Fruit fly (Drosophila melanogaster) ovary, adult (tissue): ENCODE measurements around the gene Hipk.

ENCODE experiments used
- CG17801 ChIP-seq: fragments of 200-800 bp; optimal IDR thresholded peaks from 2 replicates; lab custom pipeline; 2019; ENCODE audit warnings: missing biosample characterization, mild to moderate bottlenecking, missing genetic modification characterization, moderate library complexity; ENCODE audit not compliant: partially characterized antibody

Gene Hipk

DNA sequence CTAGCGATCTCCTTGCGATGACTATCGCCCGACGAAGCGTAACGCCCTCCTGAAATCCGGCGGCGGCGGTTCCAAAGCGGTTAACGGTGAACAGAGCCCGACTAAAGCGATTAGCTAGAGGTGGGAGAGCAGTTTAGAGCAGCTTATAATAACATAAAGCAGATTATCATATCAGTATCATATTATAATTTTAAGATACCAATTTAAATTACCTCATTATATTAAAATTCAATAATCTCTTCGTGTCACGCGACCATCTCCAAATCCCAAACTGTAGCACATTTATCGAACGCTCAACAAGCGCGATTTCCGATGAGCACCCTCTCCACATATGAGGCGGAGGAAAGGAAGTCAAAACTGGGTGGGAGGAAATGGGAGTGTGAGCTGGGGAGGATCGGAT, 9.1 kb upstream of the Hipk start:
- no peak for TF ChIP-seq CG17801 (GFP tag; lab: Kevin White, UChicago)

DNA sequence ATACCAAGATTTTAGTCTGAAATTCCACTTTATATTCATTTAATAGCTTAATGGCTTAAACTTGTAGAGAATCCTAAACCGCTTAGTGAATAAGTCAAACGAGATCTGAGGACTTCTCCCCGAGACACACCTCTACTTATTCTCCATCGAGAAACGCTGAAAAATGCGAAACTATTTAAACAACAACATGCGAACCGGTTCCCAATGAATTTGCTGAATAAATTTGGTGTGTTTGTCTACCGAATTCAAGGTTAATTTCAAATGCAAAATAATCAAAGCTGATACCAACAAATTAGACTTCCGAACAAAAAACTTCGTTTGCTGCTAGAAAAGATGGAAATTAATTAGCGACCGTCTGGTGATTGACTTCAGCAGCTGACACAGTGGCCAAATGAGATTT, 6.8 kb upstream of the Hipk start:
- no peak for TF ChIP-seq CG17801 (GFP tag; lab: Kevin White, UChicago)

DNA sequence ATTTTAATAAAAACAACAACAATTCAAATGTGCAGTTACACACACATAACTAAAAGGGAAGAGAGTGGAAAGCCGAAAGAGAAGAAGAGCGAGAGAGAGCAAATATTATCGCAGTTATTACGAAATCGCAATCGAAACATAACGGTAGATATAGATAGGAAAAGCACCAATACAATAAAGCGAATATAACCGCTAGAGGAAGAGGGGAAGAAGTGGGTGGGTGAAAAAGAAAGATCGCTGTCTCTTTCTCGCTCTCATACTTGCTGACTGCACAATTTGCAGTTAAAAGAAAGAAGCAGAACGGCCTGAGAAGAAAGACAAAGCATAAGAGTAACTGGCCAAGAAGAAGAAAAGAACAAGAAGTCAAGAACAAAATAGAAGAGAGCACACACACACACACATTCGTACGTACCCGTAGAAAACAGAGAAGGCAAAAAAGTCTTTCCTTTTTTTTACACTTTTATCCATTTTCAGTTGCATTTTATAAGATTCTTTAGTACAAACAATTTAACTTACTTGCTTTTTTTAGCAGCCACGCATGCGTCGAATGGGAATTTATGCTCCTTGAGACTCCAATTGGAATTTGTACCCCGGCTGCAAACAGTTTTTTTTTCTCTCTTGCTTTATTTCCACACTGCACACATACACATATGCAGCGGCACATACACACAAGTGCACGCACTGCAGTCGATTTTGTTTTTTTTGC, 3.3 kb upstream of the Hipk start:
- TF ChIP-seq CG17801 (GFP tag; lab: Kevin White, UChicago), result peak; percentile 70

DNA sequence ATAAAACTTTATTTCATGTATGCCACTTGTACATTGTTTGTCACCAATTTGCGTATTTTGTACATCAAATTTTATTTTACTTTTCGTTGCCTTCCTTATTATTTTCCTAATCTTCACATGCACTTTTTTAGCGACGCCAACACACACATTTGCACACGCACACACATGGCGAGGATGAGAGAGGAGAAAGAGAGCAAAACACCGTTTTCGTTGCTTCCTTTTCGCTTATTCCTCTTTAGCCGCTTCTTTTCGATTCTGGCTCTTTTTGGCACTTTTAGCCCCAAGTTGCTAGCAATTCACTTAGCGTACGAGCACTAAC, 2.8 kb upstream of the Hipk start:
- no peak for TF ChIP-seq CG17801 (GFP tag; lab: Kevin White, UChicago)

DNA sequence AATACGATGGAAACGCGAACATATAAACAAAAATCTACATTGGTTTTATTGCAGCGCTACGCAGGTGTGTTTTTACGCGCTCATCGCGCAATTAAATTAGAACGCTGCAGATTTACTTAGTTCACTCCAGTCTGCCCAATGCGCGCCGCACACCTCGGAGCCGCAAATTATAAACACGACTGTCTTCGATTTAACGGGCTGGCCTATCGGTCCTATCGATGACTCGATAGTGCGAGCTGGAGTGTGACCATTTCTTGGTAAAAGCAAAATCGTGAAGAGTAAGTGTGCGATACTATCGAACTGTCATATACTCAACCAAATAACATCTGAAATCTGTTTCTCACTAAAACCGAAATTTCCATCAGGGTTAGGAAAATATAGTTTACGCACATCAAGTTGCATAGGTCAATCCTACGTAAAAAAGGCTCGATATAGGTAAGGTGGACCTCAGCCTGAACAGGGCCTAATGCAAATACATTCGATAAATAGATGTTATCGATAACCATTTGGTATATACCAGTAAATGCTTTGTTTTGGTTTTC, 2.4 kb upstream of the Hipk start, which contains the start of the genes klar and BORCS6:
Gene klar, minus strand, starts transcription at position 183 of the 542 bp plus-strand sequence.
Gene BORCS6, plus strand, starts transcription at position 420 of the 542 bp plus-strand sequence.
- TF ChIP-seq CG17801 (GFP tag; lab: Kevin White, UChicago), result no peak

DNA sequence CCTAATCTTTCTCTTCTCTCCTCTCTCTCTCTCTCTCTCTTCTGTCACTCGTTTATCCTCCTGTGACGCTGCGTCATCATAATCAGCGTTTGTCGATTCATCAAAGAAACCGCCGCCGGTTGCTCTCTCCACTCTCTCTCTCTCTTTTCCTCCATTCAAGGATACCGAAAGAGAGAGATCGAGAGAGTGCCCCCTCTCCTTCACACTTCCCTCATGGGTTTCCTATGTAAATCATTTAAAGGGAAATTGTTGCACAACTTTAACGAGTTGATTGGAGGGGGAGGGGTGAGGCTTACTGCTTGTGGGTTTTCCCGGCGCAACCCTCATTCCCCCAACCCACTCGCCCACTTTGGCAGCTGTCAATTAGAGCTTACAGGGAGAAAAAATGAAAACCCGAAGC, 1.3 kb downstream of the Hipk start:
- TF ChIP-seq CG17801 (GFP tag; lab: Kevin White, UChicago), result no peak

DNA sequence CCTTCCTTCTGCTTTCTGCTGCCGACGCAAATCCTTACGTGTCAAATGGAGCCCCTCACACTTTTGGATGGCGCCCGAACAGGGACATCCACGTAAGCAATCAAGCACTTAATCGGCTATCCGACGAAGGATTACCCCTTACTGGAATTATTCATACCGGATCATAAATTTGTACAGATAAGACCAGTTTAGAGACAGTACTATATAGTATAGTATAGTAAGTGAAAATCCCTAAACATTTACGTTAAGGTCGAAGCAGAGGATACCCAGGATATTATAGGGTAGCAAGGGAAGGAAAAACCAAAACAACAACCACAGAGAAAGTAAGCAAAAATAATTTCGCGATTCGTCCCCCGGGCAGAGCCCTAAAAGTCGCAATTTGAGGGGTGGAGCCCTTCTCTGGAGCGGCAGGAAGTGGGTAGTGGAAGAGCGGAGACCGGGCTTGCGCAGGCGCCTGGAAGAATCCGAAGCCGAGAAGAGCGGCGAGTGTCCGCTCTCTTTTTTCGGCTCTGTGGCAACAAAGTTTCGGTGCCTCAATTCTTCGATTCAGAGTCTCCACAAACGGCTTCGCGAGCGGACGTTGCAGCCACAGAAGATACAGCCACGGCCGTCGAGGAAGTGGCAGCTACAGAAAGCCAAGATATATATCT, 2.8 kb downstream of the Hipk start:
- no peak for TF ChIP-seq CG17801 (GFP tag; lab: Kevin White, UChicago)

DNA sequence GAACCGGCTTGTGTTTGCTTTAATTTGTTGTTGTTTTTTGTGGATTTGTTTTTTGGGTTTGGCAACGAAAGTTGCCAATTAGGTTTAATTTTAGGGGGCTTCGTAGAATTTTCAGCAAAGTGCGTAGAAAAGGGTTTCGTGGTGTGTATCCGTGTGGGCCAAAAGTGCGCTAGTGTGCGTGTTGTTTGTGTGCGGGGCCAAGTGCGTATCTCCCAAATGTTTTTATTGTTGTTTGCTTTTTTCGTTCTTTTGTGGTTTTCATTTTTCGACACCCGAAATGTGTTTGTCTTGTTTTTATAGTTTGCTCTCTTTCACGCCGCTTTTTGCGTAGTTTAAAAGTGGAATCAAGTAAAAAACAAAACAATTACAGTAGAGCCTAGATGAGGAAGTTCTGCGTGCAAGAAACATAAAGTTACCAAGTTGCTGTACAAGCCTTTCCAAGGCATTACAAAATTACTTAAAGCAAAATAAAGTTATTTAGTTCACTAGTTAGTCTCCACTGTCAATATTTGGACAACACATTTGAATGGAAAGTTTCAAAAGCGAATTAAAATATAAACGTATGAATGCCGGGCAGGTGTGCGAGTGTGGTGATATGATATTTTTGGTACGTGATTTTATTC, 4.1 kb downstream of the Hipk start:
- peak; percentile 65 for TF ChIP-seq CG17801 (GFP tag; lab: Kevin White, UChicago)

DNA sequence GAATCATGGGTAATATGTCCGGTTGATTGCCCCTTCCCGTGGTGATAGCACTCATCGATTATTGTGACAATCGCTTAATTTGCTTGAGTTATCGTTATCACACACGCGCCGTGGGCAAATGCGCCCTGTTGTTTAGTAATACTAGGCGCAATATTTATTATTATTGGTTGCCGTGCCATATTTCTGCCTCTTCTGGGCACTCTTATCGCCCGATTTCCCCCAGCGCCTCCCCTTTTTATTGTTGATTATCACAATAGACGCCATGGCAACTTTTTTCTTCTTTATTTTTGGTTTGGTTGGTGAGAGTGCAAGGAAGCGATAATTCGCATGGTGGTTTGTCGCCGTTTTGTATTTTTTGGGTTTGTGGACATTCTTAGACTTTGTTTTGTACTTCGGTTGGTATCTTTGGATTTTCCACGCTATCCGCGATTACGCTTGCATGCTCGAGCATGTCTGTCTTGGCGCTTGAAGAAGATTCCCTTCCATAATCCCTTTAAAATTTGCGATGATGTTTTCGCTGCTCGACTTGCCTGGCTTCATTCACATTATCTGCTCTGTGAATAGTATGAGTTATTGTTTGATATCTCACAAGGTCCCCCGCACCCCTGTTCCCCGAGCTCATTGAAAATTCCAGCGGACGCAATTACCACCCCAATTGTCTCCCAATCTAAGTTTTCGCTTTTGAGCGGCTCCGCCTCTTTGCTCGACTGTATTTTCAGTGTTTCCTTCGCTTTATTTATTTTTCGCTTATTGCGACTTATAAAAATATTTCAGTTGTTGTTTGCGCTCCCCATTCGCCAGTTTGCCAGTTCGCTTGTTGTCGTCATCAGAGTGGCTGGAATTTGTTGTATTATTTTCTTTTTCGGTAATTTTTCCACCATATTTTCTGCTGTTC, 5.7 kb downstream of the Hipk start:
- peak; percentile 38 for TF ChIP-seq CG17801 (GFP tag; lab: Kevin White, UChicago)

DNA sequence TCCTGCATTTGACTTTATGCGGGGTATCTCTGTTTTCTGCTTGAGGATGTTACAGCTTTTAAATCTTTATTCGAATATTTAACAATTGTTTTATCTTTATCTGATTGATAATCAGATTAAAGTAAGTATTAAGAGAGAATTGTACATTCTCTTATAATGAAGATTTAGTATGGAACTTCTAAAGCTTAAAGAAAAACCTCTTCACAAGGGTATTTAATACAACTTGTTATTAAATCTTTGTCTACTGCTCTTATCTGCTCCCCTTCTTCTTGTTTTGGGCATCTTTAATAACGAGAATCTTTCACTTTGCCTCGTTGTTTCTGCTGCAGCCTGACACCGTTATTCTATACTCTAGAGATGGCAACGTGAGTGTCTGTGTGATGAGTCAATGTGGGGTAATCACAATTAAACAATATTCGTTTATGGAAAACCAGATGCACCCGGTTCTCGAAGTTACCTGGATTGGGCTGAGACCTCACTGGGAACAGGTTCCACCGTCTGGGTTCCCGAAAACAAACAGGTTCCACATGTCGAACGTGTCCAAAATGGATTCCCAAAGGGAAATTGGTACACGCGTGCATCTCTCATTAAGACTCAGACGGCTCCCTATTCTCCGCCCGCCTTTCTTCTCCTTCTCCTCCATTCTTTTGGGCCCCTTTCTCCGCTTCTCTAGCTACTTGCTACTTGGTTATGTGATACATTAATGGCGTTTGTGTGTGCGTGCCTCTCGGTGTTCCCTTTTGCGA, 7.4 kb downstream of the Hipk start:
- TF ChIP-seq CG17801 (GFP tag; lab: Kevin White, UChicago), result no peak

DNA sequence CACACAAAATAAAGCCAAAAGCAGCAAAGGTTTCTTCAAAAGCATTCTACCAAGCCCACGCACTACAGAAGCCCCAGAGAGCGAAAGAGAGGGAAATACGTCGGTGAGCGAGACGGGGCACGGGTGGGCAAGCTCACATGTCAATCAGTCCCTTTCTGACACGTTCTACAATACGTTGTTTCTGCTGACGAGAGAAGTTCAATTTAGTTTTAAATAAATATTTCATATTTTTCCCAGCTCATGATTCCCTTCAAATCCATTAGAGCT, 7.9 kb downstream of the Hipk start:
- TF ChIP-seq CG17801 (GFP tag; lab: Kevin White, UChicago), result no peak

DNA sequence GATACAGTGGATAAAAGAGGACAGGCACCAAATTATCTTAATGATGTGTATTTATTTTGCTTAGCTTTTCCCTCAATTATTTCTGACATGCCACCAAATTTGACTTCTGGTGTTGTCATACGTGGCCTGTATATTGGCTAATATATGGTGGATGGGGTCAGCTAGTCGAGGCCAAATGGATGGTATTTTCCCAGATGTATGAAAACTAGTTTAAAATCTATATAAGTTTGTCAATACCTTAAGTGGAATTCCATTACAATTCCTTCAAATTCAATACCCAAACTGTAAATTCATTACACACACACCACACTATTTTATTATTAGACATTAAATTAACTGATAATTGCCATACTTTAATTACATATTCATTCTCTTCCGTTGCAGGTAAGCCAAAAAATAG, 9.0 kb downstream of the Hipk start:
- TF ChIP-seq CG17801 (GFP tag; lab: Kevin White, UChicago), result no peak

DNA sequence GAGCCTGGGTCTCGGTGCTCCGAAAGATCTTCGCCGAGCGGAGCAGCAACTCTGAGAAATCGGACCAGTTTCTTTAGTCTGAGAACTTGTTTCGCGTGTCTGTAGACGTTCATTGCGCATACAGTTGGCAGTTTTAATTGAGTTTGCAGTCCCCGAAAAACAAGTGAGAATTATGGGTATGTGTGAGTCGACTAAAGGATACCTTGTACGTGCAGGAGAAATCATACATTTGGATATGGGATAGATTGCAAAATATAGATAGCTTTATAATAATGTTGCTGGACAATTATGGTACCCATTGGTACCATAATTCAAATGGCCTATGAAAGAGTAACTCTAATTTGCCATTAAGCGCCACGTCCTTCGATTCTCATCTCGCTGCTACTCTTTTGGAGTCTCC, 9.6 kb downstream of the Hipk start:
- TF ChIP-seq CG17801 (GFP tag; lab: Kevin White, UChicago), result no peak

DNA sequence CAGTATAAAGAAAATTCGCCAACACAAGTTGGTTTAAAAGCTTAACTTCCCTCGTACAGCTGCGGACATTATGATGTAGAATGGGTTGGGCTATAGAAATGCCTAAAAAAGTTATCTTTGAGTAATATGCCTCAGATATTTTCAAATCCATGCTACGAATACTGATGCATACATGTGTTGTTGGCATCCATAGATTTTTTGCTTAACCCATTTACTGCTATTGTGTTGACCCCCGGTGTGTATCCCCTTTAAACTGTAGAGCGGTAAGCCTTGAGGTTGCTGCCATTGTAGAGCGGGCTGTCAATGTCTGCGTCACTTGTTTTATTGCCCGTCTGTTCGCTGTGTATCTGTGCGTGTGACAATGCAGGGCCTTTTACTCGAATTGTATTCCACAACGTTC, 10.1 kb downstream of the Hipk start:
- TF ChIP-seq CG17801 (GFP tag; lab: Kevin White, UChicago), result peak; percentile 87
